Worm (Caenorhabditis elegans) whole organism, L1 larva: ENCODE results near the gene ndua-7.

Source experiments
- F16B12.6 ChIP-seq: fragments of 150-350 bp; optimal IDR thresholded peaks from 2 replicates; lab custom pipeline; 2014; ENCODE audit warnings: missing biosample characterization, missing genetic modification characterization
- aly-2 ChIP-seq: fragments of 150-350 bp; optimal IDR thresholded peaks from 2 replicates; lab custom pipeline; 2014; ENCODE audit warnings: missing biosample characterization, missing genetic modification characterization
- ces-1 ChIP-seq: fragments of 150-350 bp; optimal IDR thresholded peaks from 2 replicates; lab custom pipeline; 2014; ENCODE audit warnings: missing biosample characterization, missing genetic modification reagents, missing genetic modification characterization
- elt-3 ChIP-seq, 6 experiments: fragments of 150-350 bp in 1 of 6; sonication (generic microtip); optimal IDR thresholded peaks; 2 replicates each; lab custom pipeline; 2017 to 2018; ENCODE audit warnings: missing biosample characterization in 6 of 6, missing genetic modification characterization in 6 of 6, inconsistent platforms in 1 of 6
- nhr-237 ChIP-seq: fragments of 150-350 bp; optimal IDR thresholded peaks from 2 replicates; lab custom pipeline; 2014; ENCODE audit warnings: missing biosample characterization, missing genetic modification characterization
- nhr-71 ChIP-seq: sonication (generic microtip); optimal IDR thresholded peaks from 2 replicates; lab custom pipeline; 2016; ENCODE audit warnings: mild to moderate bottlenecking, missing genetic modification characterization, moderate library complexity, missing compliant biosample characterization
- sox-4 ChIP-seq: sonication (generic microtip); optimal IDR thresholded peaks from 2 replicates; lab custom pipeline; 2016; ENCODE audit warnings: missing genetic modification characterization, missing compliant biosample characterization

DNA sequence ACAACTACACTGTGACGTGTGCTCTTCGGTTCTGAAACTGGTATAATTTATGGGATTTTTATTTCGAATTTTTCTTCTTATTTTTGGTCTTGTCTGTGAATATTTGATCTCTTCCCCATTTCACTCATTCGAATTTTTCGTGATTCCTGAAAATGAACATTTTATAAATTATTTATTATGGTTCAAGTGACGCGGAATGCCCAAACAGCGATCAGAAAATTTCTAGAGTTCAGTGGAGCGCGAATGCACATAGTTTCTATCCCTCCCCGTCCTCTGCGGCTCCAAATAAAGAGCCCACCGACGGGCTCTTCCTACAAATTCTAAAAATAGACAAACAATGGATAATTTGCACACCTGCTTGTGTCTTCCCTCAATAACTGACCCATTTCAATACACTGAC is 9.3 kb upstream of the ndua-7 start, which contains the start of gene F54F11.1:
- TF ChIP-seq F16B12.6 (no peak), nhr-237 (tag; lab: Kevin White, UChicago) (no peak), ces-1 (GFP tag; lab: Kevin White, UChicago) (no peak), sox-4 (tag; lab: Kevin White, UChicago) (no peak), aly-2 (no peak), nhr-71 (tag; lab: Kevin White, UChicago) (no peak), elt-3 (tag; optimal IDR thresholded peaks at IDR 0.05; lab: Kevin White, UChicago) (no peak)
